Worm (Caenorhabditis elegans): Measurements from ENCODE around the gene C56A3.6.
A peak's percentile ranks its signal among the peaks of the same experiment; 100 is the strongest.

C56A3.6 gene

DNA sequence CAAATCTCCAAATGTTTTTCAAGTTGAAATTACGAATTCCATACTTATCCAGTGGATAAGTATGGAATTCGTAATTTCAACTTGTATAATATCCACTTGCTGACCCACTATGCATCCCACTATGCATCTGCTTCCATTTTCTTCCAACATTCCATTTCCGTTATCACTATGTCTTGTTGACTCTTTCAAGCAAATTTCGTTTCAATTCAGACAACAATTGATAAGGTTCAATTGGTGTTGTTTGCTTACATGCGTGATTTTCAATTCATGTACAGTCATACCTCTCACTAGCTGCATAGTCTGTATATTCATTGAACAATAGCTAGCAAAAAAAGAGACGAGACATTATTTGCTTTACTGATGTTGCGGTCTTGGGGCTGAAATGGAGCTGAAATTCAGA lies 20.6 kb upstream of the C56A3.6 start (continued):
- TF ChIP-seq mes-2 (tag; optimal IDR thresholded peaks at IDR 0.05; ENCODE audit: poor library complexity, severe bottlenecking) (no peak), daf-16 (GFP tag; optimal IDR thresholded peaks at IDR 0.05) (no peak), daf-16 (tag; optimal IDR thresholded peaks at IDR 0.05) (peak; percentile 93), nhr-77 (tag; optimal IDR thresholded peaks at IDR 0.05) (no peak), R02D3.7 (tag; optimal IDR thresholded peaks at IDR 0.05) (no peak), lin-15B (tag; optimal IDR thresholded peaks at IDR 0.05) (no peak), unc-62 (GFP tag; optimal IDR thresholded peaks at IDR 0.05 in 1 of 2) (no peak), unc-62 (tag; optimal IDR thresholded peaks at IDR 0.05) (no peak), tra-1 (GFP tag; IDR thresholded peaks at IDR 0.05) (no peak), daf-19 (GFP tag; conservative IDR thresholded peaks at IDR 0.05) (no peak), ces-1 (GFP tag; optimal IDR thresholded peaks at IDR 0.05) (no peak), ctbp-1 (GFP tag; IDR thresholded peaks at IDR 0.05) (no peak), ZK337.2 (GFP tag; IDR thresholded peaks at IDR 0.05) (no peak), Y48G9A.11 (GFP tag; IDR thresholded peaks at IDR 0.05) (no peak), nhr-102 (tag; optimal IDR thresholded peaks at IDR 0.05) (no peak), nhr-42 (GFP tag; IDR thresholded peaks at IDR 0.05) (no peak), ceh-32 (tag; optimal IDR thresholded peaks at IDR 0.05; ENCODE audit: poor library complexity) (no peak), lir-3 (tag; optimal IDR thresholded peaks at IDR 0.05) (no peak), nhr-10 (tag; optimal IDR thresholded peaks at IDR 0.05) (no peak), ceh-28 (tag; optimal IDR thresholded peaks at IDR 0.05) (no peak), hlh-11 (tag; optimal IDR thresholded peaks at IDR 0.05) (peak; percentile 34), nhr-28 (tag; optimal IDR thresholded peaks at IDR 0.05) (peak; percentile 52), fos-1 (tag; optimal IDR thresholded peaks at IDR 0.05) (no peak), dmd-6 (GFP tag; IDR thresholded peaks at IDR 0.05) (0 out of 2 replicates have a peak, but pooled peaks have one; percentile 24), mdl-1 (tag; optimal IDR thresholded peaks at IDR 0.05) (no peak), ceh-62 (tag; optimal IDR thresholded peaks at IDR 0.05) (no peak), lin-13 (GFP tag; optimal IDR thresholded peaks at IDR 0.05) (no peak), skn-1 (tag; optimal IDR thresholded peaks at IDR 0.05) (no peak), D1046.2 (GFP tag; IDR thresholded peaks at IDR 0.05) (no peak), ZK546.5 (tag; optimal IDR thresholded peaks at IDR 0.05) (no peak), pqm-1 (tag; optimal IDR thresholded peaks at IDR 0.05) (peak; percentile 66), Y75B8A.6 (GFP tag; IDR thresholded peaks at IDR 0.05) (no peak)

DNA sequence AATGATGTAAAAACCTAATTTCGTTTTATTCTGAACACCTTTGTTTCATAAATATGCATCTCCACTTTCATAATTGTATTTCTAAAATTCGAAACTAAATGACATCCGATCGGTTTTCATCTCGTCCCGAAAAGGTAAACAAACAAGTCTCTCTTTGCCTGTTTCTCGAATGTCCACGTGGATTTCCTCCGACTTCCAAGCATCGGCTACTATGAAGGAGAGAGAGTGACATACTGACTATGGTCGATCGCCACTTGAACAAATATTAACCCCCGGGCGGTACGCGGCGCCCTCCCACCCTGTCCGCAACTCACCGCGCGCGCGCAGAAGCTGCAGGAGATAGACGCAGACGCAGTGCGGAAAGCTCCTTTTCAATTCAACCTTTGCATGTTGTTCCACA lies 19.7 kb upstream of the C56A3.6 start:
- TF ChIP-seq rbr-2 (tag; optimal IDR thresholded peaks at IDR 0.05) (no peak), dpl-1 (GFP tag; optimal IDR thresholded peaks at IDR 0.05) (no peak), madf-9 (GFP tag; conservative IDR thresholded peaks at IDR 0.05) (0 out of 2 replicates have a peak, but pooled peaks have one; percentile 28), nhr-6 (tag; optimal IDR thresholded peaks at IDR 0.05) (peak; percentile 10)

ce11 chrV:13571714-13572258 lies 15.6 kb upstream of the C56A3.6 start, which contains the start of gene C50B8.4:
C50B8.4 (plus strand) TSS chrV:13572012.
- TF ChIP-seq hlh-11 (tag; optimal IDR thresholded peaks at IDR 0.05) (peak; percentile 75), lin-13 (GFP tag; optimal IDR thresholded peaks at IDR 0.05) (no peak), nhr-6 (tag; optimal IDR thresholded peaks at IDR 0.05) (peak; percentile 61), daf-12 (tag; optimal IDR thresholded peaks at IDR 0.05) (no peak), F10B5.3 (tag; optimal IDR thresholded peaks at IDR 0.05) (no peak), hlh-30 (tag; optimal IDR thresholded peaks at IDR 0.05; ENCODE audit: insufficient read depth) (peak; percentile 63), vab-7 (GFP tag; IDR thresholded peaks at IDR 0.05) (no peak), egl-43 (GFP tag; IDR thresholded peaks at IDR 0.05) (no peak), ces-1 (GFP tag; optimal IDR thresholded peaks at IDR 0.05) (no peak), saeg-2 (GFP tag; IDR thresholded peaks at IDR 0.05) (no peak), fos-1 (tag; optimal IDR thresholded peaks at IDR 0.05) (no peak), aha-1 (tag) (peak; percentile 95), daf-16 (GFP tag; optimal IDR thresholded peaks at IDR 0.05) (no peak), daf-16 (tag; optimal IDR thresholded peaks at IDR 0.05) (peak; percentile 84), pqm-1 (tag; optimal IDR thresholded peaks at IDR 0.05) (peak; percentile 66), dmd-9 (GFP tag; IDR thresholded peaks at IDR 0.05) (no peak), mxl-3 (GFP tag; optimal IDR thresholded peaks at IDR 0.05) (peak; percentile 40), ztf-11 (tag; optimal IDR thresholded peaks at IDR 0.05) (no peak), skn-1 (tag; optimal IDR thresholded peaks at IDR 0.05) (no peak), duxl-1 (tag; optimal IDR thresholded peaks at IDR 0.05; ENCODE audit: poor library complexity) (no peak), dpl-1 (GFP tag; optimal IDR thresholded peaks at IDR 0.05) (no peak), nhr-77 (tag; optimal IDR thresholded peaks at IDR 0.05) (peak; percentile 28), dve-1 (tag; optimal IDR thresholded peaks at IDR 0.05; ENCODE audit: insufficient read depth) (peak; percentile 46), D1046.2 (GFP tag; IDR thresholded peaks at IDR 0.05) (no peak)
